Fruit fly (Drosophila melanogaster): ENCODE measurements around the gene CG18476.

Gene CG18476

DNA sequence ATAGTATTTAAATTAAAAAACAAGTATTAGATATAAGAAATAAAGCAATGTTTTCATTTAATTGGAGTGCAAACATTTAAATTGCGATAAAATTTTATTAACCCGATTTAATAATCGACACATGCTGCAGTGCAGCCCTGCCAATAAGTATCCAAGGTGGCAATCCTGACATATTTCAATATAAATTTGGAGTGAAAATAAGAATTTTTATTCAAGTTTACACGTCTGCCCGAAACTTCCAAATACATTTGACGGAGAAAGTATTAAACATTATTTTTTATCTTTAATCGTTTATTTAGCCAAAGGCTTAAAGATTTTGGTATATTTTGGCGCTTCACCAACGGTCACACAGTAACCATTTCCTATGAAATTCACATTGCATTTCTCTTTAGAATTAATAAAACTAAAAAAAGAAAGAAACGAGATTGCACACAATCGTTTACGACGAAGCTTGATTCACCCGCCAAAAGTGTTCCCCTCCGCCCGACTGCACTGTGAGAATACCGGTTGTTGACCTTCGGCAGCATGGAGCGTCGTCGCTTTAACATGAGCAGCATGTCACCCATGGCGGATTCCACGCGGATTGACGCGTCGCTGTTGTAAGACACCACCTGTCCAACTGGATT is 49.4 kb downstream of the CG18476 start, which contains the start of gene CG14712 (continued):
- TF ChIP-seq CG10979 (tag; optimal IDR thresholded peaks at IDR 0.05) (no peak), pzg (GFP tag; optimal IDR thresholded peaks at IDR 0.05) (peak; percentile 89), CG31388 (GFP tag; optimal IDR thresholded peaks at IDR 0.05) (no peak), CG2199 (GFP tag; IDR thresholded peaks at IDR 0.05) (no peak), mam (GFP tag; optimal IDR thresholded peaks at IDR 0.05) (peak; percentile 39), CG6272 (GFP tag; IDR thresholded peaks at IDR 0.05) (no peak), CG6254 (GFP tag; optimal IDR thresholded peaks at IDR 0.05) (no peak), CG8281 (tag; optimal IDR thresholded peaks at IDR 0.05) (no peak), bsh (GFP tag; optimal IDR thresholded peaks at IDR 0.05) (no peak), Abd-B (GFP tag; optimal IDR thresholded peaks at IDR 0.05) (no peak), CG10366 (GFP tag; IDR thresholded peaks at IDR 0.05) (no peak), H2.0 (GFP tag; IDR thresholded peaks at IDR 0.05) (no peak), Hey (tag; optimal IDR thresholded peaks at IDR 0.05) (no peak), Sry-δ (GFP tag; optimal IDR thresholded peaks at IDR 0.05) (peak; percentile 68), CG9932 (GFP tag; IDR thresholded peaks at IDR 0.05) (no peak; the same call in 1 of the 2 replicates), CG3726 (GFP tag; IDR thresholded peaks at IDR 0.05) (no peak), CG4707 (GFP tag; optimal IDR thresholded peaks at IDR 0.05) (no peak), Optix (GFP tag; IDR thresholded peaks at IDR 0.05) (no peak), CG32767 (GFP tag; IDR thresholded peaks at IDR 0.05) (no peak), ATbp (GFP tag; optimal IDR thresholded peaks at IDR 0.05) (no peak), unc-4 (GFP tag; IDR thresholded peaks at IDR 0.05; ENCODE audit: partially characterized antibody) (peak; percentile 70), nerfin-2 (GFP tag; IDR thresholded peaks at IDR 0.05; ENCODE audit: partially characterized antibody) (peak; percentile 48; the same call in 1 of the 2 replicates), insv (GFP tag; optimal IDR thresholded peaks at IDR 0.05) (peak in 1 of 2 experiments; percentile 22), stwl (tag; optimal IDR thresholded peaks at IDR 0.05) (peak; percentile 84), CG18262 (tag; optimal IDR thresholded peaks at IDR 0.05) (no peak), sens (GFP tag) (peak; percentile 80), ftz-f1 (GFP tag; optimal IDR thresholded peaks at IDR 0.05) (peak; percentile 75), CG4404 (GFP tag; IDR thresholded peaks at IDR 0.05) (no peak), Max (GFP tag; optimal IDR thresholded peaks at IDR 0.05) (peak; percentile 49), CG8478 (optimal IDR thresholded peaks at IDR 0.05) (no peak), da (GFP tag; optimal IDR thresholded peaks at IDR 0.05) (no peak), dmrt99B (tag; optimal IDR thresholded peaks at IDR 0.05) (no peak), CG14667 (GFP tag; IDR thresholded peaks at IDR 0.05) (no peak), NK7.1 (GFP tag; optimal IDR thresholded peaks at IDR 0.05) (no peak), CG15011 (GFP tag; optimal IDR thresholded peaks at IDR 0.05) (no peak), otp (GFP tag; IDR thresholded peaks at IDR 0.05) (no peak), her (GFP tag; optimal IDR thresholded peaks at IDR 0.05) (no peak), bbx (GFP tag; IDR thresholded peaks at IDR 0.05; ENCODE audit: partially characterized antibody) (peak; percentile 64), aop (GFP tag; IDR thresholded peaks at IDR 0.05) (no peak), cwo (GFP tag; optimal IDR thresholded peaks at IDR 0.05) (no peak), Spps (tag; optimal IDR thresholded peaks at IDR 0.05) (no peak), D (optimal IDR thresholded peaks at IDR 0.05) (no peak), D (GFP tag; optimal IDR thresholded peaks at IDR 0.05) (no peak), ken (GFP tag; IDR thresholded peaks at IDR 0.05) (no peak), MBD-R2 (GFP tag; IDR thresholded peaks at IDR 0.05) (peak; percentile 68), maf-S (GFP tag; optimal IDR thresholded peaks at IDR 0.05) (no peak), BEAF-32 (GFP tag; optimal IDR thresholded peaks at IDR 0.05) (peak; percentile 66), CG12071 (GFP tag; optimal IDR thresholded peaks at IDR 0.05) (no peak), trem (tag; optimal IDR thresholded peaks at IDR 0.05) (peak; percentile 89), CG9817 (tag; optimal IDR thresholded peaks at IDR 0.05) (no peak), Antp (GFP tag; optimal IDR thresholded peaks at IDR 0.05) (no peak)
